Worm (Caenorhabditis elegans) whole organism, late embryonic: ENCODE data around the gene C08F11.17.

ENCODE experiments used
- C38D4.7 ChIP-seq: fragments of 200-800 bp; sonication (Bioruptor generic); optimal IDR thresholded peaks from 2 replicates; lab custom pipeline; 2018; ENCODE audit warnings: mild to moderate bottlenecking, missing genetic modification characterization, moderate library complexity, missing compliant biosample characterization
- F13H6.1 ChIP-seq: sonication (generic microtip); optimal IDR thresholded peaks from 2 replicates; lab custom pipeline; 2016; ENCODE audit warnings: missing genetic modification characterization, missing compliant biosample characterization
- K02D7.2 ChIP-seq: sonication (generic microtip); optimal IDR thresholded peaks from 2 replicates; lab custom pipeline; 2017; ENCODE audit warnings: mild to moderate bottlenecking, missing genetic modification characterization, missing compliant biosample characterization
- T23F11.4 ChIP-seq: fragments of 200-800 bp; sonication (Bioruptor generic); optimal IDR thresholded peaks from 2 replicates; lab custom pipeline; 2018; ENCODE audit warnings: mild to moderate bottlenecking, missing genetic modification characterization, missing compliant biosample characterization
- Y22D7AL.16 ChIP-seq: sonication (generic microtip); optimal IDR thresholded peaks from 2 replicates; lab custom pipeline; 2016; ENCODE audit warnings: missing genetic modification characterization, missing compliant biosample characterization
- ahr-1 ChIP-seq: sonication (generic microtip); optimal IDR thresholded peaks from 2 replicates; lab custom pipeline; 2016; ENCODE audit warnings: missing genetic modification characterization, missing compliant biosample characterization
- ama-1 ChIP-seq: fragments of 150-350 bp; optimal IDR thresholded peaks from 2 replicates; lab custom pipeline; 2014
- ceh-14 ChIP-seq: sonication (generic microtip); optimal IDR thresholded peaks from 2 replicates; lab custom pipeline; 2016; ENCODE audit warnings: missing genotype, missing genetic modification characterization, missing compliant biosample characterization
- ceh-18 ChIP-seq: sonication (generic microtip); optimal IDR thresholded peaks from 2 replicates; lab custom pipeline; 2016; ENCODE audit warnings: missing genetic modification characterization, missing compliant biosample characterization
- ceh-22 ChIP-seq: sonication (generic microtip); optimal IDR thresholded peaks from 2 replicates; lab custom pipeline; 2017; ENCODE audit warnings: missing biosample characterization, missing genetic modification characterization
- ceh-24 ChIP-seq: sonication (generic microtip); optimal IDR thresholded peaks from 2 replicates; lab custom pipeline; 2016; ENCODE audit warnings: mild to moderate bottlenecking, missing genetic modification characterization, missing compliant biosample characterization
- ceh-31 ChIP-seq: sonication (generic microtip); optimal IDR thresholded peaks from 2 replicates; lab custom pipeline; 2016; ENCODE audit warnings: missing genetic modification characterization, missing compliant biosample characterization
- ceh-34 ChIP-seq: sonication (generic microtip); optimal IDR thresholded peaks from 2 replicates; lab custom pipeline; 2016; ENCODE audit warnings: mild to moderate bottlenecking, missing genetic modification characterization, missing compliant biosample characterization
- ceh-45 ChIP-seq: fragments of 200-800 bp; sonication (Bioruptor generic); IDR thresholded peaks from 2 replicates; pipeline ENCODE4 v1.3.6; 2022; ENCODE audit warnings: missing genetic modification reagents, missing genetic modification characterization, missing compliant biosample characterization
- ceh-48 ChIP-seq: sonication (generic microtip); optimal IDR thresholded peaks from 2 replicates; lab custom pipeline; 2016; ENCODE audit warnings: missing genetic modification characterization, inconsistent platforms, missing compliant biosample characterization
- ceh-6 ChIP-seq: fragments of 200-800 bp; sonication (Bioruptor generic); optimal IDR thresholded peaks from 2 replicates; lab custom pipeline; 2018; ENCODE audit warnings: mild to moderate bottlenecking, missing genetic modification characterization, missing compliant biosample characterization
- ceh-9 ChIP-seq: sonication (generic microtip); optimal IDR thresholded peaks from 2 replicates; lab custom pipeline; 2016; ENCODE audit warnings: mild to moderate bottlenecking, missing genetic modification characterization, inconsistent platforms, missing compliant biosample characterization
- che-1 ChIP-seq: sonication (generic microtip); optimal IDR thresholded peaks from 2 replicates; lab custom pipeline; 2016; ENCODE audit warnings: mild to moderate bottlenecking, missing genetic modification characterization, missing compliant biosample characterization
- dmd-4 ChIP-seq: sonication (generic microtip); optimal IDR thresholded peaks from 2 replicates; lab custom pipeline; 2016; ENCODE audit warnings: borderline replicate concordance, missing genetic modification characterization, missing compliant biosample characterization
- elt-2 ChIP-seq: sonication (generic microtip); optimal IDR thresholded peaks from 2 replicates; lab custom pipeline; 2016; ENCODE audit warnings: missing genetic modification reagents, missing genetic modification characterization, missing compliant biosample characterization
- elt-4 ChIP-seq: sonication (generic microtip); optimal IDR thresholded peaks from 2 replicates; lab custom pipeline; 2016; ENCODE audit warnings: missing genetic modification characterization, missing compliant biosample characterization
- fax-1 ChIP-seq: sonication (generic microtip); optimal IDR thresholded peaks from 2 replicates; lab custom pipeline; 2016; ENCODE audit warnings: missing genotype, missing genetic modification characterization, missing compliant biosample characterization
- fkh-6 ChIP-seq: sonication (generic microtip); optimal IDR thresholded peaks from 2 replicates; lab custom pipeline; 2016; ENCODE audit warnings: missing genetic modification characterization, missing compliant biosample characterization
- gmeb-2 ChIP-seq: sonication (generic microtip); optimal IDR thresholded peaks from 2 replicates; lab custom pipeline; 2016; ENCODE audit warnings: missing genetic modification characterization, inconsistent platforms, missing compliant biosample characterization
- hlh-13 ChIP-seq: fragments of 200-800 bp; sonication (Bioruptor generic); optimal IDR thresholded peaks from 2 replicates; lab custom pipeline; 2018; ENCODE audit warnings: mild to moderate bottlenecking, missing genetic modification characterization, missing compliant biosample characterization
- hlh-15 ChIP-seq: sonication (generic microtip); optimal IDR thresholded peaks from 2 replicates; lab custom pipeline; 2016; ENCODE audit warnings: missing genetic modification characterization, missing compliant biosample characterization
- hlh-30 ChIP-seq: sonication (generic microtip); optimal IDR thresholded peaks from 2 replicates; lab custom pipeline; 2017; ENCODE audit warnings: antibody characterized with exemption, missing genetic modification characterization, missing compliant biosample characterization; ENCODE audit not compliant: insufficient read depth
- hlh-8 ChIP-seq: sonication (generic microtip); optimal IDR thresholded peaks from 2 replicates; lab custom pipeline; 2016; ENCODE audit warnings: missing genotype, missing genetic modification characterization, missing compliant biosample characterization
- lin-11 ChIP-seq: fragments of 200-800 bp; sonication (Bioruptor generic); optimal IDR thresholded peaks from 2 replicates; lab custom pipeline; 2018; ENCODE audit warnings: mild to moderate bottlenecking, missing genetic modification characterization, missing compliant biosample characterization
- nhr-11 ChIP-seq: fragments of 150-350 bp; optimal IDR thresholded peaks from 2 replicates; lab custom pipeline; 2014; ENCODE audit warnings: missing biosample characterization, missing genetic modification characterization
- nhr-232 ChIP-seq: sonication (generic microtip); optimal IDR thresholded peaks from 2 replicates; lab custom pipeline; 2016; ENCODE audit warnings: missing genetic modification characterization, missing compliant biosample characterization
- npax-4 ChIP-seq: sonication (generic microtip); optimal IDR thresholded peaks from 2 replicates; lab custom pipeline; 2016; ENCODE audit warnings: missing genetic modification characterization, missing compliant biosample characterization
- pat-9 ChIP-seq: fragments of 200-800 bp; sonication (Bioruptor generic); optimal IDR thresholded peaks from 2 replicates; lab custom pipeline; 2018; ENCODE audit warnings: mild to moderate bottlenecking, missing genetic modification characterization, moderate library complexity, missing compliant biosample characterization
- pax-1 ChIP-seq: fragments of 150-350 bp; optimal IDR thresholded peaks from 2 replicates; lab custom pipeline; 2014; ENCODE audit warnings: missing biosample characterization, missing genetic modification characterization
- pha-2 ChIP-seq: sonication (generic microtip); optimal IDR thresholded peaks from 2 replicates; lab custom pipeline; 2017; ENCODE audit warnings: mild to moderate bottlenecking, missing genetic modification characterization, missing compliant biosample characterization
- pha-4 ChIP-seq: fragments of 150-350 bp; optimal IDR thresholded peaks from 2 replicates; lab custom pipeline; 2018; ENCODE audit warnings: missing biosample characterization, missing genetic modification reagents, missing genetic modification characterization
- pqm-1 ChIP-seq: sonication (generic microtip); optimal IDR thresholded peaks from 2 replicates; lab custom pipeline; 2016; ENCODE audit warnings: missing genetic modification characterization, missing compliant biosample characterization
- sox-2 ChIP-seq: fragments of 200-800 bp; sonication (Bioruptor generic); IDR thresholded peaks from 2 replicates; pipeline ENCODE4 v1.3.6; 2022; ENCODE audit warnings: missing genetic modification reagents, missing genetic modification characterization, missing compliant biosample characterization
- syd-9 ChIP-seq: sonication (generic microtip); optimal IDR thresholded peaks from 2 replicates; lab custom pipeline; 2016; ENCODE audit warnings: mild to moderate bottlenecking, missing genetic modification characterization, moderate library complexity, missing compliant biosample characterization
- ttx-3 ChIP-seq: sonication (generic microtip); optimal IDR thresholded peaks from 2 replicates; lab custom pipeline; 2016; ENCODE audit warnings: missing genetic modification reagents, missing genetic modification characterization, missing compliant biosample characterization
- unc-55 ChIP-seq: sonication (generic microtip); optimal IDR thresholded peaks from 2 replicates; lab custom pipeline; 2017; ENCODE audit warnings: missing biosample characterization, missing genetic modification reagents, missing genetic modification characterization
- unc-86 ChIP-seq: sonication (generic microtip); optimal IDR thresholded peaks from 2 replicates; lab custom pipeline; 2016; ENCODE audit warnings: missing genetic modification characterization, missing compliant biosample characterization
- zip-5 ChIP-seq: sonication (generic microtip); optimal IDR thresholded peaks from 2 replicates; lab custom pipeline; 2016; ENCODE audit warnings: missing genetic modification characterization, missing compliant biosample characterization

Gene C08F11.17

ce11 chrIV:13639027-13639426, 11.1 kb downstream of the C08F11.17 start, which contains the start of gene ugt-22:
ugt-22 (plus strand) TSS chrIV:13639260.
- TF ChIP-seq nhr-232 (tag; lab: Kevin White, UChicago) (no peak), elt-2 (tag; lab: Kevin White, UChicago) (peak; percentile 67)

- TF ChIP-seq ceh-22 (tag; lab: Kevin White, UChicago) = no peak
- no peak for TF ChIP-seq ahr-1
- TF ChIP-seq unc-86 (tag; lab: Kevin White, UChicago) = no peak
- no peak for TF ChIP-seq gmeb-2
- no peak for TF ChIP-seq Y22D7AL.16
- no peak for TF ChIP-seq hlh-13 (GFP tag; lab: Kevin White, UChicago)
- no peak for TF ChIP-seq ceh-18 (tag; lab: Kevin White, UChicago)
- TF ChIP-seq ceh-34 (tag; lab: Kevin White, UChicago) = no peak
- no peak for TF ChIP-seq pqm-1
- no peak for TF ChIP-seq che-1
- TF ChIP-seq syd-9 (tag; lab: Kevin White, UChicago) = no peak
- TF ChIP-seq nhr-232 (tag; lab: Kevin White, UChicago) = no peak
- no peak for TF ChIP-seq ceh-6
- TF ChIP-seq ceh-48 (tag; lab: Kevin White, UChicago) = no peak
- no peak for TF ChIP-seq ttx-3 (tag; lab: Kevin White, UChicago)
- no peak for TF ChIP-seq ceh-14 (tag; lab: Kevin White, UChicago)
- TF ChIP-seq F13H6.1 (tag; lab: Kevin White, UChicago) = no peak
- no peak for TF ChIP-seq nhr-11 (tag; lab: Kevin White, UChicago)
- no peak for TF ChIP-seq ceh-24 (tag; lab: Kevin White, UChicago)
Observed at ce11 chrIV:13636975-13637374, 13.2 kb downstream of the C08F11.17 start, which contains the start of gene C08F11.7. C08F11.7 (plus strand) TSS chrIV:13637275.

- no peak for TF ChIP-seq hlh-8 (tag; lab: Kevin White, UChicago)
- TF ChIP-seq pha-4 (tag; lab: Kevin White, UChicago) = no peak
- TF ChIP-seq T23F11.4 (GFP tag; lab: Kevin White, UChicago) = no peak
- no peak for TF ChIP-seq sox-2 (GFP tag; lab: Robert Waterston, UW)
- TF ChIP-seq fax-1 (tag; lab: Kevin White, UChicago) = no peak
- no peak for TF ChIP-seq npax-4
- no peak for TF ChIP-seq lin-11 (tag; lab: Kevin White, UChicago)
- TF ChIP-seq unc-55 (GFP tag; lab: Kevin White, UChicago) = no peak
- no peak for TF ChIP-seq dmd-4 (tag; lab: Kevin White, UChicago)
- no peak for TF ChIP-seq pha-2 (tag; lab: Kevin White, UChicago)
- TF ChIP-seq hlh-30 (tag; lab: Kevin White, UChicago) = no peak
- no peak for TF ChIP-seq nhr-11 (tag; lab: Kevin White, UChicago)
- no peak for TF ChIP-seq ceh-48 (tag; lab: Kevin White, UChicago)
- no peak for TF ChIP-seq ama-1 (lab: Kevin White, UChicago)
- no peak for TF ChIP-seq ceh-45
- TF ChIP-seq ceh-24 (tag; lab: Kevin White, UChicago) = no peak
- no peak for TF ChIP-seq hlh-15
- no peak for TF ChIP-seq C38D4.7 (GFP tag; lab: Kevin White, UChicago)
Observed at ce11 chrIV:13633165-13633564, 17.0 kb downstream of the C08F11.17 start, which contains the start of gene fbxa-98. fbxa-98 (plus strand) TSS chrIV:13633407.

DNA sequence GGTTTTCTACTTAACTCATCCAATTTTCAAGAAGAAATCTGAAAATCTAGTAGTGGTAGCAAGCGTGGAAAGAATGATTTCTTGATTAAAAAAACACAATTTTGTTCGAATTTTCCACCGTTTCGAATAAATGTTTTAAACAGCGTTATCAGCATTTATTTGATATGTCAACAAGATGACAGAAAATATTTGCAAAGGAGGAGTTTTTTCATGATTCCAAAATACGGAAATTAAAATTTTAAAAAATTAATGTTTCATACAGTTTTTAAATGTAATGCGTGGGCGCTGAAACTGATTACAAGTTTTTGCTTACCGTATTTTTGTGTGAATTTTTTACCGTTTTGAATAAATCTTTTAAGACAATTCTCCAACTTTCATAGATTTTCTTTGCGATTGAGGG, 17.5 kb downstream of the C08F11.17 start:
- TF ChIP-seq gmeb-2 = no peak
- no peak for TF ChIP-seq hlh-8 (tag; lab: Kevin White, UChicago)
- no peak for TF ChIP-seq fkh-6 (tag; lab: Kevin White, UChicago)
- no peak for TF ChIP-seq ceh-9 (tag; lab: Kevin White, UChicago)
- TF ChIP-seq hlh-15 = no peak
- no peak for TF ChIP-seq zip-5 (tag; lab: Kevin White, UChicago)
- no peak for TF ChIP-seq hlh-13 (GFP tag; lab: Kevin White, UChicago)
- TF ChIP-seq C38D4.7 (GFP tag; lab: Kevin White, UChicago) = no peak
- no peak for TF ChIP-seq ceh-18 (tag; lab: Kevin White, UChicago)
- no peak for TF ChIP-seq sox-2 (GFP tag; lab: Robert Waterston, UW)
- no peak for TF ChIP-seq ama-1 (lab: Kevin White, UChicago)
- TF ChIP-seq pax-1 (tag; lab: Kevin White, UChicago) = no peak
- TF ChIP-seq ceh-24 (tag; lab: Kevin White, UChicago) = no peak
- no peak for TF ChIP-seq K02D7.2 (tag; lab: Kevin White, UChicago)
- no peak for TF ChIP-seq pat-9 (tag; lab: Kevin White, UChicago)
- TF ChIP-seq elt-4 (tag; lab: Kevin White, UChicago) = no peak
- no peak for TF ChIP-seq ceh-31 (tag; lab: Kevin White, UChicago)
- TF ChIP-seq npax-4 = no peak
